Worm (Caenorhabditis elegans): ENCODE data around the gene unc-52.

DNA sequence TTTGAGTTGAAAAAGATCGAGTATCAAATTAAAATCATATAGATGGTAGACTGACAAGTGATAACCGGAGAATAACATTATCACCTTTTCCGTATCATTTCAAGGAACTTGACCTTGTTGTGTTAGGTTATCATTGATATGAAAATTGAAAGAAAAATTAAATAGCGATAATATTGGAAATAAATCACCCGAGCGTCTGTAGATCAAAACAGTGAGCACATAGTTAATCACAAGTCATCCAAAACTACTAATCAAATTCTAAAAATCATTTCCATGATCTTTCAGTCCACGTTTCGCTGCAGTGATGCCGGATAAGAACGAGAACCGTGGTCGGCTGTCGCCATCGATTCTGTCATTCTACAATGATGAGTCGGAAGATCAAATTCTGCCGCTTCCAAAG lies 64.5 kb downstream of the unc-52 start:
- TF ChIP-seq hlh-8 (tag; optimal IDR thresholded peaks at IDR 0.05) (no peak), nfya-1 (tag; optimal IDR thresholded peaks at IDR 0.05) (no peak), mec-3 (tag; optimal IDR thresholded peaks at IDR 0.05; ENCODE audit: borderline replicate concordance) (no peak), fax-1 (tag; optimal IDR thresholded peaks at IDR 0.05) (no peak), hlh-6 (tag; optimal IDR thresholded peaks at IDR 0.05) (no peak), ets-4 (tag; optimal IDR thresholded peaks at IDR 0.05) (no peak), pag-3 (tag; optimal IDR thresholded peaks at IDR 0.05; ENCODE audit: borderline replicate concordance) (no peak)
